Worm (Caenorhabditis elegans): ENCODE results near the gene F22B8.3.
A peak's percentile ranks its signal among the peaks of the same experiment; 100 is the strongest.

Gene F22B8.3

ce11 chrV:16090685-16091084 lies at the start of gene F22B8.3:
Gene F22B8.3 (plus strand): TSS chrV:16090985.
- no peak for TF ChIP-seq hmbx-1 (tag; optimal IDR thresholded peaks at IDR 0.05)
- no peak for TF ChIP-seq ceh-36 (tag; optimal IDR thresholded peaks at IDR 0.05)
- TF ChIP-seq tbx-37 (GFP tag; conservative IDR thresholded peaks at IDR 0.05): no peak
- no peak for TF ChIP-seq flt-1 (GFP tag; IDR thresholded peaks at IDR 0.05)
- no peak for TF ChIP-seq scrt-1 (GFP tag; IDR thresholded peaks at IDR 0.05)
- no peak for TF ChIP-seq ama-1 (optimal IDR thresholded peaks at IDR 0.05)
- TF ChIP-seq hnd-1 (tag; optimal IDR thresholded peaks at IDR 0.05): no peak
- no peak for TF ChIP-seq sea-1 (GFP tag; conservative IDR thresholded peaks at IDR 0.05)
- no peak for TF ChIP-seq hmg-4 (GFP tag; optimal IDR thresholded peaks at IDR 0.05)
- TF ChIP-seq ceh-13 (GFP tag; optimal IDR thresholded peaks at IDR 0.05): no peak
- TF ChIP-seq aly-1 (tag; optimal IDR thresholded peaks at IDR 0.05): no peak
- TF ChIP-seq pes-1 (GFP tag; IDR thresholded peaks at IDR 0.05): no peak
- TF ChIP-seq B0310.2 (tag; optimal IDR thresholded peaks at IDR 0.05): no peak
- no peak for TF ChIP-seq tra-4 (tag; optimal IDR thresholded peaks at IDR 0.05)

ce11 chrV:16041412-16041811 lies 49.4 kb upstream of the F22B8.3 start:
- TF ChIP-seq aly-1 (tag; optimal IDR thresholded peaks at IDR 0.05) (no peak), tra-4 (tag; optimal IDR thresholded peaks at IDR 0.05) (no peak)

DNA sequence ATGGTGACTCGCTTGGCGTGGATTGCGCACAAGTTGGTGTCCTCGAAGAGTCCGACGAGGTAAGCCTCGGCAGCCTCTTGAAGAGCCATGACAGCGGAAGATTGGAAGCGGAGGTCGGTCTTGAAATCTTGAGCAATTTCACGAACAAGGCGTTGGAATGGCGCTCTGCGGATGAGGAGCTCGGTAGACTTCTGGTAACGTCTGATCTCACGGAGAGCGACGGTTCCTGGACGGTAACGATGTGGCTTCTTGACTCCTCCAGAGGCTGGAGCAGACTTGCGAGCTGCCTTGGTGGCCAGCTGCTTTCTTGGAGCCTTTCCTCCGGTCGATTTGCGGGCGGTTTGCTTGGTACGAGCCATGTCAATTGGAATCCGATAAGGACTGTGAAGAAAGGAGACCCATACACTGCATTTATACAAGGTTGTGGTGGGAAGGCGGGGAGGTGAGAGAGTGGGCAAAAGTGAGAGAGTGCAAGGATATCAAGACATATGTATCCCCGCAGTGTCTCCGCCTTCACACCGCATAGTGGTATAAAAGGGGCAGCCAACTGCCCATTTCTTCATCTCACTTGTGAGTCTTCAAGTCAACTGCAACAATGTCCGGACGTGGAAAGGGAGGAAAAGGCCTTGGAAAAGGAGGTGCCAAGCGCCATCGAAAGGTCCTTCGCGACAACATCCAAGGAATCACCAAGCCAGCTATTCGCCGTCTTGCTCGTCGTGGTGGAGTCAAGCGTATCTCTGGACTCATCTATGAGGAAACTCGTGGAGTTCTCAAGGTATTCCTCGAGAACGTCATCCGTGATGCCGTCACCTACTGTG lies 48.7 kb upstream of the F22B8.3 start, which contains the start of the genes his-2 and his-1:
TSS of gene his-2 (minus strand) at position 359 of the 818 bp plus-strand sequence.
TSS of gene his-1 (plus strand) at position 596 of the 818 bp plus-strand sequence.
- TF ChIP-seq pes-1 (GFP tag; IDR thresholded peaks at IDR 0.05) (peak; percentile 73), aly-1 (tag; optimal IDR thresholded peaks at IDR 0.05) (peak; percentile 61), sea-1 (GFP tag; conservative IDR thresholded peaks at IDR 0.05) (peak; percentile 47; the same call in 1 of the 2 replicates), tbx-11 (GFP tag; IDR thresholded peaks at IDR 0.05) (peak; percentile 49; the same call in 1 of the 2 replicates), flt-1 (GFP tag; IDR thresholded peaks at IDR 0.05) (peak; percentile 43), ama-1 (optimal IDR thresholded peaks at IDR 0.05) (peak; percentile 95)

DNA sequence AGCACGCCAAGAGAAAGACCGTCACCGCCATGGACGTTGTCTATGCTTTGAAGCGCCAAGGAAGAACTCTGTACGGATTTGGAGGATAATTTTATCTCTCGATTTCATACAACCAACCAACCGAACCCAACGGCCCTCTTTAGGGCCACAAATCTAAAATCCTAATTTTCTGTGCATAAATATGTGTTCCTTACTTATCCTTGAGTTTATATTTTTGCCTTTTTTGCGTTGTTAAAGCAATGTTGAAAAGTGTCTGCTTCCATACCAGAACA lies 48.1 kb upstream of the F22B8.3 start:
- peak; percentile 32 for TF ChIP-seq B0310.2 (tag; optimal IDR thresholded peaks at IDR 0.05)
- TF ChIP-seq ceh-36 (tag; optimal IDR thresholded peaks at IDR 0.05): peak; percentile 3
- no peak for TF ChIP-seq tra-4 (tag; optimal IDR thresholded peaks at IDR 0.05)
- no peak for TF ChIP-seq hnd-1 (tag; optimal IDR thresholded peaks at IDR 0.05)
- no peak for TF ChIP-seq scrt-1 (GFP tag; IDR thresholded peaks at IDR 0.05)
- TF ChIP-seq sea-1 (GFP tag; conservative IDR thresholded peaks at IDR 0.05): no peak
- TF ChIP-seq ets-7 (tag; optimal IDR thresholded peaks at IDR 0.05): no peak
- TF ChIP-seq tbx-11 (GFP tag; IDR thresholded peaks at IDR 0.05): 0 out of 2 replicates have a peak, but pooled peaks have one; percentile 1
- no peak for TF ChIP-seq pes-1 (GFP tag; IDR thresholded peaks at IDR 0.05)
- no peak for TF ChIP-seq F13C5.2 (tag; optimal IDR thresholded peaks at IDR 0.05)
- TF ChIP-seq ama-1 (optimal IDR thresholded peaks at IDR 0.05): peak; percentile 83
- TF ChIP-seq hmbx-1 (tag; optimal IDR thresholded peaks at IDR 0.05): no peak
- peak; percentile 81 for TF ChIP-seq aly-1 (tag; optimal IDR thresholded peaks at IDR 0.05)

DNA sequence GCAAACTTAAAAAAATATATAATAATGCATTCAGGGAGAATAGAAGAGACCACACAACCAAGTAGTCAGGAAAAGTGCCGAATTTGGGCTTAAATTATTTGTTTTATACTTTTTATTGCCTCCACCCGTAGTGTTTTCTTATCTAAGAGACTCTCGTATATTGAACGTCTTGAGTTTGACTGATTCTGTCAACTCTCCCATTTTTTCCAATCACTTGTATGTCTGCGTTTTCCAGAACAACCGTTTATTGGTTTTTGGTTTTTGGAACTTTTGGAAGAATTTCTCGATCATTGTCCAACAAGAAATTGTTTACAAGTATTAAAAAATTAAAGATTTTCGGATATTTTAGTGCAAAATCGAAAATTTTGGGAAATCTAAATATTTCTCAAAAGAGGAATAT lies 47.1 kb upstream of the F22B8.3 start:
- no peak for TF ChIP-seq hmg-4 (GFP tag; optimal IDR thresholded peaks at IDR 0.05)
- TF ChIP-seq ceh-13 (GFP tag; optimal IDR thresholded peaks at IDR 0.05): no peak
- no peak for TF ChIP-seq hnd-1 (tag; optimal IDR thresholded peaks at IDR 0.05)
- TF ChIP-seq ceh-36 (tag; optimal IDR thresholded peaks at IDR 0.05): no peak
- TF ChIP-seq F13C5.2 (tag; optimal IDR thresholded peaks at IDR 0.05): no peak
- TF ChIP-seq tbx-11 (GFP tag; IDR thresholded peaks at IDR 0.05): no peak
- TF ChIP-seq tbx-37 (GFP tag; conservative IDR thresholded peaks at IDR 0.05): no peak
- TF ChIP-seq ets-7 (tag; optimal IDR thresholded peaks at IDR 0.05): no peak
- TF ChIP-seq pes-1 (GFP tag; IDR thresholded peaks at IDR 0.05): no peak
- no peak for TF ChIP-seq hmbx-1 (tag; optimal IDR thresholded peaks at IDR 0.05)

ce11 chrV:16045837-16046236 lies 44.9 kb upstream of the F22B8.3 start, which contains the start of gene T10C6.15:
Gene T10C6.15 (minus strand): TSS chrV:16045940.
- no peak for TF ChIP-seq hmbx-1 (tag; optimal IDR thresholded peaks at IDR 0.05)
- TF ChIP-seq aly-1 (tag; optimal IDR thresholded peaks at IDR 0.05): no peak
- no peak for TF ChIP-seq scrt-1 (GFP tag; IDR thresholded peaks at IDR 0.05)
- no peak for TF ChIP-seq tra-4 (tag; optimal IDR thresholded peaks at IDR 0.05)
- TF ChIP-seq hmg-4 (GFP tag; optimal IDR thresholded peaks at IDR 0.05): no peak
- TF ChIP-seq ceh-36 (tag; optimal IDR thresholded peaks at IDR 0.05): no peak
- no peak for TF ChIP-seq pes-1 (GFP tag; IDR thresholded peaks at IDR 0.05)
- TF ChIP-seq sea-1 (GFP tag; conservative IDR thresholded peaks at IDR 0.05): no peak
- no peak for TF ChIP-seq ama-1 (optimal IDR thresholded peaks at IDR 0.05)
- TF ChIP-seq hnd-1 (tag; optimal IDR thresholded peaks at IDR 0.05): no peak
- no peak for TF ChIP-seq ets-7 (tag; optimal IDR thresholded peaks at IDR 0.05)
- TF ChIP-seq B0310.2 (tag; optimal IDR thresholded peaks at IDR 0.05): no peak
- no peak for TF ChIP-seq flt-1 (GFP tag; IDR thresholded peaks at IDR 0.05)

- no peak for TF ChIP-seq flt-1 (GFP tag; IDR thresholded peaks at IDR 0.05)
- no peak for TF ChIP-seq hmbx-1 (tag; optimal IDR thresholded peaks at IDR 0.05)
- no peak for TF ChIP-seq aly-1 (tag; optimal IDR thresholded peaks at IDR 0.05)
- TF ChIP-seq tbx-37 (GFP tag; conservative IDR thresholded peaks at IDR 0.05): no peak
- TF ChIP-seq B0310.2 (tag; optimal IDR thresholded peaks at IDR 0.05): no peak
- no peak for TF ChIP-seq ceh-36 (tag; optimal IDR thresholded peaks at IDR 0.05)
- TF ChIP-seq pes-1 (GFP tag; IDR thresholded peaks at IDR 0.05): no peak
- no peak for TF ChIP-seq hmg-4 (GFP tag; optimal IDR thresholded peaks at IDR 0.05)
- TF ChIP-seq F13C5.2 (tag; optimal IDR thresholded peaks at IDR 0.05): no peak
- no peak for TF ChIP-seq ama-1 (optimal IDR thresholded peaks at IDR 0.05)
- TF ChIP-seq tbx-11 (GFP tag; IDR thresholded peaks at IDR 0.05): no peak
- no peak for TF ChIP-seq scrt-1 (GFP tag; IDR thresholded peaks at IDR 0.05)
- no peak for TF ChIP-seq tra-4 (tag; optimal IDR thresholded peaks at IDR 0.05)
- no peak for TF ChIP-seq sea-1 (GFP tag; conservative IDR thresholded peaks at IDR 0.05)
- TF ChIP-seq ets-7 (tag; optimal IDR thresholded peaks at IDR 0.05): no peak
- TF ChIP-seq hnd-1 (tag; optimal IDR thresholded peaks at IDR 0.05): no peak
- no peak for TF ChIP-seq ceh-13 (GFP tag; optimal IDR thresholded peaks at IDR 0.05)
Measured at ce11 chrV:16046573-16046972, 44.2 kb upstream of the F22B8.3 start, which contains the start of gene ZK285.2. Gene ZK285.2 (plus strand): TSS chrV:16046873.
